Fruit fly (Drosophila melanogaster): Measurements from ENCODE around the gene CG33764.
A peak's percentile ranks its signal among the peaks of the same experiment; 100 is the strongest.

The CG33764 gene

DNA sequence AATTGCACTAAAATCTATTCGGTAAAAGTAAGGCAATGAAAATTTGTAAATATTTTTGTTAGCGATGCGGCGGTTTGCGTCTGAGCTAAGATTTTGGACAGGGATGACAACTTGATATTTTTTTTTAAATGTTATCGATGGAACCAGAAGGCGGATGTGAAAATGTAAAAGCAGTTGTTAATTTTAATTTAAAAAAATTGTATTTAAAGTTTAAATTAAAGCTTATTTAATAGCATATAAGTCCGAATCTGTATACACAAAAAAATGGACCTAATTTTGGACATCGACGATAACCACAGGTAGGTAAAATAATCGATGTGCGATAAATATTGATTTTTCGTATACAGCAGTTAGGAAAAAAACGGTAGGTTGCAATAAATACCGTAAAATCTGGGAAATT is 4.9 kb downstream of the CG33764 start, which contains the start of the genes CG11586 and VhaM9.7-a (continued):
- TF ChIP-seq nerfin-1 (tag; optimal IDR thresholded peaks at IDR 0.05) (no peak), Hmr (GFP tag; optimal IDR thresholded peaks at IDR 0.05) (peak; percentile 25), CG1647 (GFP tag; optimal IDR thresholded peaks at IDR 0.05) (no peak), CG13624 (GFP tag; optimal IDR thresholded peaks at IDR 0.05) (peak; percentile 41), tin (GFP tag; optimal IDR thresholded peaks at IDR 0.05) (peak; percentile 26), Hr51 (GFP tag; optimal IDR thresholded peaks at IDR 0.05) (no peak), sens (GFP tag) (peak; percentile 74), CG4617 (GFP tag; optimal IDR thresholded peaks at IDR 0.05; ENCODE audit: borderline replicate concordance) (peak; percentile 64), odd (GFP tag; optimal IDR thresholded peaks at IDR 0.05) (no peak), CG14860 (GFP tag; IDR thresholded peaks at IDR 0.05; ENCODE audit: partially characterized antibody) (peak; percentile 71; the same call in 2 of the 3 replicates), Ravus (GFP tag; IDR thresholded peaks at IDR 0.05) (no peak), CG8290 (GFP tag; optimal IDR thresholded peaks at IDR 0.05) (peak; percentile 40), CG8290 (tag; optimal IDR thresholded peaks at IDR 0.05) (no peak), bowl (GFP tag; IDR thresholded peaks at IDR 0.05) (no peak), Sox100B (GFP tag; optimal IDR thresholded peaks at IDR 0.05) (no peak), p53 (GFP tag; optimal IDR thresholded peaks at IDR 0.05) (no peak), HmgD (GFP tag; optimal IDR thresholded peaks at IDR 0.05) (no peak), Myb (GFP tag; optimal IDR thresholded peaks at IDR 0.05) (peak; percentile 68), Hr3 (GFP tag; optimal IDR thresholded peaks at IDR 0.05) (peak; percentile 8), CG34376 (GFP tag; optimal IDR thresholded peaks at IDR 0.05) (peak; percentile 31), Dp (GFP tag; optimal IDR thresholded peaks at IDR 0.05) (peak; percentile 50), CG31224 (GFP tag; IDR thresholded peaks at IDR 0.05) (no peak), onecut (GFP tag; IDR thresholded peaks at IDR 0.05) (peak; percentile 100), inv (GFP tag; IDR thresholded peaks at IDR 0.05; ENCODE audit: partially characterized antibody) (peak; percentile 35; the same call in 1 of the 2 replicates), CG10979 (tag; optimal IDR thresholded peaks at IDR 0.05) (no peak), pan (optimal IDR thresholded peaks at IDR 0.05) (no peak), pan (GFP tag; optimal IDR thresholded peaks at IDR 0.05 in 1 of 2, IDR thresholded peaks at IDR 0.05 in 1 of 2) (no peak), CG7357 (GFP tag; IDR thresholded peaks at IDR 0.05) (no peak), ab (GFP tag; optimal IDR thresholded peaks at IDR 0.05) (no peak), CG4360 (GFP tag; IDR thresholded peaks at IDR 0.05) (no peak), CG13287 (GFP tag; IDR thresholded peaks at IDR 0.05; ENCODE audit: partially characterized antibody) (peak; percentile 80), Hmx (GFP tag; optimal IDR thresholded peaks at IDR 0.05) (no peak), CG4424 (GFP tag; optimal IDR thresholded peaks at IDR 0.05) (peak; percentile 19), gfzf (GFP tag; optimal IDR thresholded peaks at IDR 0.05) (peak; percentile 56), cwo (GFP tag; optimal IDR thresholded peaks at IDR 0.05) (no peak), row (GFP tag; IDR thresholded peaks at IDR 0.05) (peak; percentile 51), CG11085 (GFP tag; IDR thresholded peaks at IDR 0.05) (no peak), CG15696 (tag; optimal IDR thresholded peaks at IDR 0.05) (no peak), CG1832 (GFP tag; optimal IDR thresholded peaks at IDR 0.05) (no peak), jigr1 (GFP tag; IDR thresholded peaks at IDR 0.05) (no peak), zfh2 (GFP tag; optimal IDR thresholded peaks at IDR 0.05) (no peak), ato (GFP tag; IDR thresholded peaks at IDR 0.05; ENCODE audit: partially characterized antibody) (0 out of 2 replicates have a peak, but pooled peaks have one; percentile 6), MESR4 (GFP tag; optimal IDR thresholded peaks at IDR 0.05) (no peak), Trl (optimal IDR thresholded peaks at IDR 0.05) (no peak), Trl (GFP tag; optimal IDR thresholded peaks at IDR 0.05) (no peak), crp (GFP tag; optimal IDR thresholded peaks at IDR 0.05) (no peak), lbe (GFP tag; optimal IDR thresholded peaks at IDR 0.05) (peak; percentile 53), Nf-YA (GFP tag; IDR thresholded peaks at IDR 0.05) (no peak), dan (GFP tag; IDR thresholded peaks at IDR 0.05) (no peak), ranshi (GFP tag; IDR thresholded peaks at IDR 0.05) (no peak), CG11504 (tag; optimal IDR thresholded peaks at IDR 0.05) (no peak), CG16815 (GFP tag; optimal IDR thresholded peaks at IDR 0.05) (no peak)
